Fruit fly (Drosophila melanogaster): ENCODE results near the gene CG31787.

DNA sequence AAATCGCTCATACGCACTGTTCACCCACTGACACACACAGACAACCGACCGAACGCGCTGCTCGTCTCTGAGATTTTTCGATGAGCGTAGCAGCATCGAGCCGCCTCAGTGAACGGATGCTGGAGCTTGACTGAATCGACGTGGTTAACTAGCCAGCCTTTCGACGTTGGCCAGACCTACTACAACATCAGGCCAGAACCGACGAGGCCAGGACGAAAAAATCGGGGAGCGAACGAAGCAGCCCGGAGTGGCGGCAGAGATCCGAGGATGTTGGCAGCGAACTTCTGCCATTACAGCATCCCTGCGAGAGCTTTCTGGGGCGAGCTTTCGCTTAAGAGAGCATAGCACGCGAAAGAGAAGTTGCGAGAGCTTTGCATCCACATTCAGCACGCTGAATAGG is 9.9 kb downstream of the CG31787 start, which contains the start of gene CG42750:
- TF ChIP-seq toe (GFP tag; optimal IDR thresholded peaks at IDR 0.05): no peak
- no peak for TF ChIP-seq Hr96 (GFP tag; optimal IDR thresholded peaks at IDR 0.05)
- no peak for TF ChIP-seq cic (GFP tag; optimal IDR thresholded peaks at IDR 0.05)
- TF ChIP-seq CG33017 (tag; optimal IDR thresholded peaks at IDR 0.05): no peak
- TF ChIP-seq kay (GFP tag; ENCODE audit: borderline replicate concordance): no peak
- TF ChIP-seq CG12768 (GFP tag; optimal IDR thresholded peaks at IDR 0.05): no peak
